Comparison of ENCODE assay signal across 3 fruit fly cellular contexts in the genomic region with DNA sequence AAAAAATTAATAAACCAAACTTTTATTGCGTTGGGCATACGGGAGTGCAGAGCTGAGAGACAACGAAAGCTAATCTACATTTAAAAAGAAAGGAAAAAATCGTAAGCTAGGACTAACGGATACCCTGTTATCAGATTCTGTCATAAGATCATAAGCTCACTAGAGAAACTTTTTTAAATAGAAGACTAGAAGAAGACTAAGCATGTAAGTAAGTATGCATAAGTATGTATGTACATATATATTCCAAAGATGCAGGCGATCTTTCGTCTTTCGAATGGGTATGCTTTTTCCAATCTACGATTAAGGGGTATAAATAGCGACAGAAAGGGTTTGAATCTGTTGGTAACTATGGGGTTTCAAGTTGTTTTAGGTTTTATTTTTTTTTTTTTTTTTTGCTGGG.
A peak's percentile ranks its signal among the peaks of the same experiment; 100 is the strongest.
TF ChIP-seq lines count a peak whose summit lies in the region.

No protein-coding gene starts in this region.

- no peak for TF ChIP-seq CTCF in whole organism, embryonic (GFP tag; optimal IDR thresholded peaks at IDR 0.05; lab: Kevin White, UChicago)

TF ChIP-seq in whole organism, embryonic, 481 proteins besides CTCF, POLR2A, EP300 and RAD21 (continues in another document):
- TF ChIP-seq CG12071 (GFP tag; optimal IDR thresholded peaks at IDR 0.05; lab: Kevin White, UChicago) (no peak), dmrt11E (tag; optimal IDR thresholded peaks at IDR 0.05; lab: Kevin White, UChicago) (peak; percentile 49), CG11504 (tag; optimal IDR thresholded peaks at IDR 0.05; lab: Kevin White, UChicago) (peak; percentile 56), sima (GFP tag; optimal IDR thresholded peaks at IDR 0.05; lab: Kevin White, UChicago) (no peak), mam (GFP tag; optimal IDR thresholded peaks at IDR 0.05; lab: Kevin White, UChicago) (peak; percentile 29), sisA (GFP tag; IDR thresholded peaks at IDR 0.05; lab: Robert Waterston, UW) (peak; percentile 19; the same call in 1 of the 2 replicates), D (optimal IDR thresholded peaks at IDR 0.05; lab: Kevin White, UChicago) (no peak), D (GFP tag; optimal IDR thresholded peaks at IDR 0.05; lab: Kevin White, UChicago) (peak; percentile 28), CG18262 (tag; optimal IDR thresholded peaks at IDR 0.05; lab: Kevin White, UChicago) (peak; percentile 56), sc (optimal IDR thresholded peaks at IDR 0.05; lab: Kevin White, UChicago) (no peak), sc (GFP tag; optimal IDR thresholded peaks at IDR 0.05; lab: Kevin White, UChicago) (peak; percentile 11), klu (GFP tag; IDR thresholded peaks at IDR 0.05; lab: Robert Waterston, UW) (no peak), CG7357 (GFP tag; IDR thresholded peaks at IDR 0.05; lab: Robert Waterston, UW) (0 out of 3 replicates have a peak, but pooled peaks have one; percentile 21), jumu (GFP tag; optimal IDR thresholded peaks at IDR 0.05; lab: Kevin White, UChicago) (peak; percentile 7), zfh2 (GFP tag; optimal IDR thresholded peaks at IDR 0.05; lab: Kevin White, UChicago) (peak; percentile 18), D19B (GFP tag; optimal IDR thresholded peaks at IDR 0.05; lab: Kevin White, UChicago) (peak; percentile 72), Fer1 (GFP tag; optimal IDR thresholded peaks at IDR 0.05; lab: Kevin White, UChicago) (no peak), row (GFP tag; IDR thresholded peaks at IDR 0.05; lab: Robert Waterston, UW) (peak; percentile 56; the same call in 2 of the 3 replicates), Sox102F (GFP tag; optimal IDR thresholded peaks at IDR 0.05; lab: Kevin White, UChicago) (peak; percentile 55), sens (GFP tag; lab: Kevin White, UChicago) (peak; percentile 93), CG16815 (GFP tag; optimal IDR thresholded peaks at IDR 0.05; lab: Kevin White, UChicago) (peak; percentile 28), zf30C (GFP tag; optimal IDR thresholded peaks at IDR 0.05; lab: Kevin White, UChicago) (no peak), ara (GFP tag; IDR thresholded peaks at IDR 0.05; lab: Robert Waterston, UW) (peak; percentile 36; the same call in 1 of the 2 replicates), ci (GFP tag; IDR thresholded peaks at IDR 0.05; lab: Robert Waterston, UW) (peak; percentile 55; the same call in 2 of the 3 replicates), Xbp1 (GFP tag; optimal IDR thresholded peaks at IDR 0.05; lab: Kevin White, UChicago) (peak; percentile 17), Ada2b (GFP tag; IDR thresholded peaks at IDR 0.05; lab: Robert Waterston, UW) (no peak), Chrac-16 (GFP tag; optimal IDR thresholded peaks at IDR 0.05; lab: Kevin White, UChicago) (peak; percentile 23), CG10979 (tag; optimal IDR thresholded peaks at IDR 0.05; lab: Kevin White, UChicago) (peak; percentile 45)

TF ChIP-seq in whole organism, prepupa, 60 proteins besides CTCF, POLR2A, EP300 and RAD21 (continues in another document):
- peak; percentile 54 for TF ChIP-seq CG10631 (GFP tag; optimal IDR thresholded peaks at IDR 0.05; lab: Kevin White, UChicago)
- peak; percentile 24 for TF ChIP-seq fd59A (GFP tag; optimal IDR thresholded peaks at IDR 0.05; lab: Kevin White, UChicago)
- no peak for TF ChIP-seq CG4318 (GFP tag; optimal IDR thresholded peaks at IDR 0.05; lab: Kevin White, UChicago)
- TF ChIP-seq svp (GFP tag; lab: Kevin White, UChicago) = no peak
- TF ChIP-seq CG6276 (GFP tag; optimal IDR thresholded peaks at IDR 0.05; lab: Kevin White, UChicago) = no peak
- TF ChIP-seq Eip78C (GFP tag; lab: Kevin White, UChicago) = peak; percentile 80
- no peak for TF ChIP-seq Smox (GFP tag; optimal IDR thresholded peaks at IDR 0.05; lab: Kevin White, UChicago)
- TF ChIP-seq Hr4 (GFP tag; optimal IDR thresholded peaks at IDR 0.05; lab: Kevin White, UChicago) = peak; percentile 43
- TF ChIP-seq OdsH (GFP tag; optimal IDR thresholded peaks at IDR 0.05; lab: Kevin White, UChicago) = peak; percentile 25
- TF ChIP-seq fkh (GFP tag; optimal IDR thresholded peaks at IDR 0.05; lab: Kevin White, UChicago) = no peak
- no peak for TF ChIP-seq CG9139 (GFP tag; optimal IDR thresholded peaks at IDR 0.05; lab: Kevin White, UChicago)
- no peak for TF ChIP-seq CG8119 (GFP tag; IDR thresholded peaks at IDR 0.05; lab: Robert Waterston, UW)
- no peak for TF ChIP-seq eg (GFP tag; IDR thresholded peaks at IDR 0.05; lab: Robert Waterston, UW)
- no peak for TF ChIP-seq CG8319 (GFP tag; optimal IDR thresholded peaks at IDR 0.05; lab: Kevin White, UChicago)
- peak; percentile 20 for TF ChIP-seq CG3919 (GFP tag; optimal IDR thresholded peaks at IDR 0.05; lab: Kevin White, UChicago)
- peak; percentile 40; the same call in 1 of the 3 replicates for TF ChIP-seq CG6163 (GFP tag; IDR thresholded peaks at IDR 0.05; lab: Robert Waterston, UW)
- peak; percentile 40 for TF ChIP-seq CG32006 (GFP tag; optimal IDR thresholded peaks at IDR 0.05; lab: Kevin White, UChicago)
- TF ChIP-seq CG11902 (GFP tag; optimal IDR thresholded peaks at IDR 0.05; lab: Kevin White, UChicago) = no peak
- TF ChIP-seq CG11762 (GFP tag; optimal IDR thresholded peaks at IDR 0.05; lab: Kevin White, UChicago; ENCODE audit: insufficient read depth) = no peak
- TF ChIP-seq CG6808 (GFP tag; optimal IDR thresholded peaks at IDR 0.05; lab: Kevin White, UChicago) = peak; percentile 31
- no peak for TF ChIP-seq Gug (GFP tag; IDR thresholded peaks at IDR 0.05; lab: Robert Waterston, UW)
- TF ChIP-seq net (GFP tag; optimal IDR thresholded peaks at IDR 0.05; lab: Kevin White, UChicago) = no peak
- TF ChIP-seq CG3032 (tag; optimal IDR thresholded peaks at IDR 0.05; lab: Kevin White, UChicago) = peak; percentile 33
- TF ChIP-seq spab (GFP tag; optimal IDR thresholded peaks at IDR 0.05; lab: Kevin White, UChicago) = peak; percentile 23
- peak; percentile 33 for TF ChIP-seq CG10669 (GFP tag; optimal IDR thresholded peaks at IDR 0.05; lab: Kevin White, UChicago)
- TF ChIP-seq salr (GFP tag; optimal IDR thresholded peaks at IDR 0.05; lab: Kevin White, UChicago) = no peak
- TF ChIP-seq dac (GFP tag; optimal IDR thresholded peaks at IDR 0.05; lab: Kevin White, UChicago) = no peak
- peak; percentile 18 for TF ChIP-seq pdm3 (GFP tag; optimal IDR thresholded peaks at IDR 0.05; lab: Kevin White, UChicago)
- TF ChIP-seq Lpt (GFP tag; optimal IDR thresholded peaks at IDR 0.05; lab: Kevin White, UChicago) = no peak
- no peak for TF ChIP-seq CG16779 (tag; optimal IDR thresholded peaks at IDR 0.05; lab: Kevin White, UChicago)
- peak; percentile 6 for TF ChIP-seq CG1621 (tag; optimal IDR thresholded peaks at IDR 0.05; lab: Kevin White, UChicago)
- no peak for TF ChIP-seq esn (GFP tag; optimal IDR thresholded peaks at IDR 0.05; lab: Kevin White, UChicago)

TF ChIP-seq in whole organism, pupa, 21 proteins besides CTCF, POLR2A, EP300 and RAD21:
- TF ChIP-seq CG15710 (tag; optimal IDR thresholded peaks at IDR 0.05; lab: Kevin White, UChicago) (peak; percentile 46), CG8159 (tag; optimal IDR thresholded peaks at IDR 0.05; lab: Kevin White, UChicago) (peak; percentile 42), D1 (tag; optimal IDR thresholded peaks at IDR 0.05; lab: Kevin White, UChicago) (no peak), CG34367 (tag; optimal IDR thresholded peaks at IDR 0.05; lab: Kevin White, UChicago) (peak; percentile 38), Snoo (tag; optimal IDR thresholded peaks at IDR 0.05; lab: Kevin White, UChicago) (no peak), CG12605 (GFP tag; IDR thresholded peaks at IDR 0.05; lab: Robert Waterston, UW) (peak; percentile 15; the same call in 1 of the 2 replicates), Pif1B (GFP tag; optimal IDR thresholded peaks at IDR 0.05; lab: Kevin White, UChicago) (no peak), CG14655 (GFP tag; optimal IDR thresholded peaks at IDR 0.05; lab: Kevin White, UChicago) (peak; percentile 27), CG4496 (GFP tag; IDR thresholded peaks at IDR 0.05; lab: Robert Waterston, UW) (0 out of 3 replicates have a peak, but pooled peaks have one; percentile 27), CG8301 (tag; optimal IDR thresholded peaks at IDR 0.05; lab: Kevin White, UChicago) (peak; percentile 1), EcR (GFP tag; optimal IDR thresholded peaks at IDR 0.05; lab: Kevin White, UChicago) (no peak), CG17806 (tag; optimal IDR thresholded peaks at IDR 0.05; lab: Kevin White, UChicago) (peak; percentile 47), Pif1A (GFP tag; optimal IDR thresholded peaks at IDR 0.05; lab: Kevin White, UChicago) (peak; percentile 18), CG9948 (tag; optimal IDR thresholded peaks at IDR 0.05; lab: Kevin White, UChicago) (peak; percentile 50), fd96Ca (GFP tag; IDR thresholded peaks at IDR 0.05; lab: Robert Waterston, UW) (no peak)
